Worm (Caenorhabditis elegans): ENCODE results near the gene coq-2.
A peak's percentile ranks its signal among the peaks of the same experiment; 100 is the strongest.

Gene coq-2

DNA sequence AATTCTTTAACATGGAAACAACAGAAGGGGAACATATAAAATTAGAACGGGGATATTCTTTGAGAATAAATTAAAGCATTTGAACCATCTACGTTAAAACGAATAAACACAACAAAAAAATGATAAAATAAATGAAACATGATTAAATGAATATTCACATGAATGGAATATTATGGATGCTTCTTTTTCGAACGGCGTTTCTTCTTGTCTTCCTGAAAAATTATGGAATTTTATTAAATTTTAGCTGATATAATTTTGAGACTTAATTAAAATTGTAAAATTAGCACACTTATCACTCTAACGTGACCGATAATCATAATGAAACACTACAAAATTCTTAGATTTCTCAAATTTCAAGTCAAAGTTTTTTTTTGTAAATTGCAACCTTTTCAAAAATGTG lies 35.2 kb upstream of the coq-2 start:
- no peak for TF ChIP-seq F16B12.6 (tag; optimal IDR thresholded peaks at IDR 0.05)
- no peak for TF ChIP-seq hpl-2 (GFP tag; optimal IDR thresholded peaks at IDR 0.05)
- no peak for TF ChIP-seq pag-3 (tag; optimal IDR thresholded peaks at IDR 0.05; ENCODE audit: borderline replicate concordance, insufficient read depth)
- TF ChIP-seq sptf-1 (tag; optimal IDR thresholded peaks at IDR 0.05) = no peak
- no peak for TF ChIP-seq hlh-4 (tag; optimal IDR thresholded peaks at IDR 0.05)
- TF ChIP-seq aly-2 (tag; optimal IDR thresholded peaks at IDR 0.05) = peak; percentile 51
- peak; percentile 26 for TF ChIP-seq lin-39 (tag; optimal IDR thresholded peaks at IDR 0.05)
- TF ChIP-seq ceh-63 (GFP tag; optimal IDR thresholded peaks at IDR 0.05) = no peak

- TF ChIP-seq nhr-85 (tag) (peak; percentile 43), lin-13 (GFP tag; optimal IDR thresholded peaks at IDR 0.05) (no peak), zip-4 (GFP tag; optimal IDR thresholded peaks at IDR 0.05) (no peak), unc-30 (tag; optimal IDR thresholded peaks at IDR 0.05) (no peak), pqm-1 (tag; optimal IDR thresholded peaks at IDR 0.05) (no peak), nhr-19 (GFP tag; conservative IDR thresholded peaks at IDR 0.05) (no peak), lin-14 (GFP tag; optimal IDR thresholded peaks at IDR 0.05) (peak; percentile 66), efl-3 (GFP tag; optimal IDR thresholded peaks at IDR 0.05) (no peak), nhr-76 (tag; optimal IDR thresholded peaks at IDR 0.05) (no peak), Y116A8C.19 (tag; optimal IDR thresholded peaks at IDR 0.05; ENCODE audit: borderline replicate concordance) (no peak), nhr-237 (tag; optimal IDR thresholded peaks at IDR 0.05) (no peak), mab-9 (GFP tag; IDR thresholded peaks at IDR 0.05) (no peak), pag-3 (tag; optimal IDR thresholded peaks at IDR 0.05; ENCODE audit: borderline replicate concordance, insufficient read depth) (no peak), irx-1 (tag; optimal IDR thresholded peaks at IDR 0.05) (no peak), lir-3 (tag; optimal IDR thresholded peaks at IDR 0.05; ENCODE audit: poor library complexity) (no peak), ceh-88 (GFP tag; IDR thresholded peaks at IDR 0.05) (no peak), nhr-90 (tag; optimal IDR thresholded peaks at IDR 0.05; ENCODE audit: poor library complexity) (no peak), ces-1 (GFP tag; optimal IDR thresholded peaks at IDR 0.05) (no peak), jun-1 (tag; optimal IDR thresholded peaks at IDR 0.05) (no peak), egl-13 (tag; optimal IDR thresholded peaks at IDR 0.05) (no peak), lin-39 (tag; optimal IDR thresholded peaks at IDR 0.05) (no peak), nhr-11 (tag; optimal IDR thresholded peaks at IDR 0.05) (no peak), elt-2 (tag; optimal IDR thresholded peaks at IDR 0.05) (peak; percentile 19), F16B12.6 (tag; optimal IDR thresholded peaks at IDR 0.05) (no peak), ceh-63 (GFP tag; optimal IDR thresholded peaks at IDR 0.05) (no peak), egl-27 (tag; optimal IDR thresholded peaks at IDR 0.05) (no peak), lsy-2 (tag; optimal IDR thresholded peaks at IDR 0.05) (peak in 1 of 2 experiments; percentile 54), nhr-71 (tag; optimal IDR thresholded peaks at IDR 0.05) (peak; percentile 5), mep-1 (tag; optimal IDR thresholded peaks at IDR 0.05) (no peak), hpl-2 (GFP tag; optimal IDR thresholded peaks at IDR 0.05) (no peak), grh-1 (GFP tag; IDR thresholded peaks at IDR 0.05) (no peak), mdl-1 (tag; optimal IDR thresholded peaks at IDR 0.05) (no peak), nhr-20 (tag; optimal IDR thresholded peaks at IDR 0.05) (no peak), elt-3 (tag; optimal IDR thresholded peaks at IDR 0.05) (no peak), ceh-90 (tag; optimal IDR thresholded peaks at IDR 0.05) (no peak), ama-1 (optimal IDR thresholded peaks at IDR 0.05) (no peak), swsn-7 (tag; optimal IDR thresholded peaks at IDR 0.05) (no peak), snpc-4 (tag; optimal IDR thresholded peaks at IDR 0.05) (no peak), fkh-4 (tag; optimal IDR thresholded peaks at IDR 0.05; ENCODE audit: borderline replicate concordance) (no peak), unc-98 (GFP tag; IDR thresholded peaks at IDR 0.05) (no peak), dpl-1 (GFP tag; optimal IDR thresholded peaks at IDR 0.05) (no peak), mef-2 (tag; optimal IDR thresholded peaks at IDR 0.05) (no peak), fos-1 (tag; optimal IDR thresholded peaks at IDR 0.05) (no peak), lin-35 (GFP tag; optimal IDR thresholded peaks at IDR 0.05) (peak in 1 of 2 experiments; percentile 17), blmp-1 (tag; optimal IDR thresholded peaks at IDR 0.05) (peak; percentile 27)
These were observed 32.5 kb upstream of the coq-2 start, which contains the start of the genes brc-2 and T07E3.3 for ce11 chrIII:6903056-6903977. brc-2 (minus strand) TSS chrIII:6903106. T07E3.3 (plus strand) TSS chrIII:6903877.

All from whole organism, L1 larva.